Fruit fly (Drosophila melanogaster) whole organism, embryonic: Measurements from ENCODE around the gene barc.

Source experiments
- BtbVII ChIP-seq: fragments of 200-800 bp; sonication (Bioruptor generic); optimal IDR thresholded peaks from 3 replicates; lab custom pipeline; 2017; ENCODE audit warnings: missing biosample characterization, mild to moderate bottlenecking, missing genetic modification characterization
- CG10274 ChIP-seq: fragments of 200-800 bp; sonication (Bioruptor generic); optimal IDR thresholded peaks from 3 replicates; lab custom pipeline; 2017; ENCODE audit warnings: missing biosample characterization, mild to moderate bottlenecking, missing genetic modification characterization
- CG10366 ChIP-seq: fragments of 200-800 bp; sonication (Bioruptor generic); IDR thresholded peaks from 2 replicates; pipeline ENCODE4 v1.3.6; 2022; ENCODE audit warnings: missing biosample characterization, missing genetic modification characterization
- CG10654 ChIP-seq: fragments of 200-800 bp; sonication (Bioruptor generic); optimal IDR thresholded peaks from 2 replicates; lab custom pipeline; 2016; ENCODE audit warnings: missing biosample characterization, missing genetic modification characterization
- CG12236 ChIP-seq: fragments of 200-800 bp; sonication (Bioruptor generic); optimal IDR thresholded peaks from 2 replicates; lab custom pipeline; 2016; ENCODE audit warnings: missing biosample characterization, missing genetic modification characterization
- CG13775 ChIP-seq: fragments of 200-800 bp; sonication (Bioruptor generic); optimal IDR thresholded peaks from 3 replicates; lab custom pipeline; 2017; ENCODE audit warnings: missing biosample characterization, mild to moderate bottlenecking, missing genetic modification characterization
- CG14441 ChIP-seq: fragments of 200-800 bp; sonication (Bioruptor generic); IDR thresholded peaks from 2 replicates; pipeline ENCODE4 v1.3.6; 2022; ENCODE audit warnings: missing biosample characterization, missing genetic modification characterization
- CG17829 ChIP-seq: fragments of 200-800 bp; optimal IDR thresholded peaks from 2 replicates; lab custom pipeline; 2019; ENCODE audit warnings: missing biosample characterization, mild to moderate bottlenecking, missing genetic modification characterization, moderate library complexity
- CG2116 ChIP-seq: fragments of 200-800 bp; sonication (Bioruptor generic); optimal IDR thresholded peaks from 3 replicates; lab custom pipeline; 2018; ENCODE audit warnings: missing biosample characterization, mild to moderate bottlenecking, missing genetic modification characterization
- CG30431 ChIP-seq: fragments of 200-800 bp; sonication (Bioruptor generic); optimal IDR thresholded peaks from 2 replicates; lab custom pipeline; 2017; ENCODE audit warnings: missing biosample characterization, missing genetic modification characterization
- CG3163 ChIP-seq: fragments of 200-800 bp; sonication (Bioruptor generic); optimal IDR thresholded peaks from 3 replicates; lab custom pipeline; 2016; ENCODE audit warnings: missing biosample characterization, missing genetic modification characterization
- CG42726 ChIP-seq: fragments of 200-800 bp; sonication (Bioruptor generic); IDR thresholded peaks from 2 replicates; pipeline ENCODE4 v1.3.6; 2022; ENCODE audit warnings: missing biosample characterization, missing genetic modification characterization; ENCODE audit not compliant: partially characterized antibody
- CG5180 ChIP-seq: fragments of 200-800 bp; sonication (Bioruptor generic); optimal IDR thresholded peaks from 3 replicates; lab custom pipeline; 2017; ENCODE audit warnings: missing biosample characterization, missing genetic modification characterization, mild to moderate bottlenecking, moderate library complexity, missing genetic modification reagents
- CG6254 ChIP-seq: fragments of 200-800 bp; sonication (Bioruptor generic); optimal IDR thresholded peaks from 3 replicates; lab custom pipeline; 2017; ENCODE audit warnings: mild to moderate bottlenecking, missing biosample characterization, missing genetic modification reagents, missing genetic modification characterization
- CG6272 ChIP-seq: fragments of 200-800 bp; sonication (Bioruptor generic); IDR thresholded peaks from 2 replicates; pipeline ENCODE4 v1.3.6; 2022; ENCODE audit warnings: missing biosample characterization, missing genetic modification characterization
- CG6683 ChIP-seq: fragments of 200-800 bp; sonication (Bioruptor generic); optimal IDR thresholded peaks from 2 replicates; lab custom pipeline; 2017; ENCODE audit warnings: missing biosample characterization, mild to moderate bottlenecking, missing genetic modification characterization, missing genetic modification reagents
- CG7963 ChIP-seq: fragments of 200-800 bp; sonication (Bioruptor generic); IDR thresholded peaks from 3 replicates; pipeline ENCODE4 v1.3.6; 2022; ENCODE audit warnings: missing biosample characterization, missing genetic modification characterization; ENCODE audit not compliant: partially characterized antibody
- CG9215 ChIP-seq: fragments of 200-800 bp; sonication (Bioruptor generic); IDR thresholded peaks from 2 replicates; pipeline ENCODE4 v1.3.6; 2022; ENCODE audit warnings: missing biosample characterization, missing genetic modification characterization
- CG9609 ChIP-seq: fragments of 200-800 bp; sonication (Bioruptor generic); optimal IDR thresholded peaks from 3 replicates; lab custom pipeline; 2016; ENCODE audit warnings: missing biosample characterization, missing genetic modification characterization
- CG9817 ChIP-seq: fragments of 200-800 bp; sonication (Bioruptor generic); optimal IDR thresholded peaks from 2 replicates; lab custom pipeline; 2018; ENCODE audit warnings: missing biosample characterization, mild to moderate bottlenecking, missing genetic modification characterization, moderate library complexity
- GATAe ChIP-seq: fragments of 200-800 bp; sonication (Bioruptor generic); conservative IDR thresholded peaks from 2 replicates; pipeline ENCODE4 v1.3.6; 2022; ENCODE audit warnings: missing biosample characterization, missing genetic modification characterization
- HLH4C ChIP-seq: fragments of 200-800 bp; sonication (Bioruptor generic); IDR thresholded peaks from 3 replicates; pipeline ENCODE4 v1.3.6; 2022; ENCODE audit warnings: missing biosample characterization, missing genetic modification characterization; ENCODE audit not compliant: partially characterized antibody
- Hr51 ChIP-seq, 2 experiments: fragments of 200-800 bp; sonication (Bioruptor generic); optimal IDR thresholded peaks; 2 replicates in 1 of 2; 3 replicates in 1 of 2; lab custom pipeline; 2016 to 2018; ENCODE audit warnings: missing biosample characterization in 2 of 2, missing genetic modification characterization in 2 of 2, mild to moderate bottlenecking in 1 of 2, moderate library complexity in 1 of 2
- Hr78 ChIP-seq, 2 experiments: fragments of 200-800 bp in 1 of 2; fragments of >200 bp in 1 of 2; sonication (Bioruptor generic) in 1 of 2; optimal IDR thresholded peaks; 2 replicates each; lab custom pipeline; 2017 to 2019; ENCODE audit warnings: missing biosample characterization in 2 of 2, missing genetic modification characterization in 2 of 2, mild to moderate bottlenecking in 1 of 2, moderate library complexity in 1 of 2
- Mad ChIP-seq: fragments of 200-800 bp; sonication (Bioruptor generic); optimal IDR thresholded peaks from 2 replicates; lab custom pipeline; 2016; ENCODE audit warnings: missing biosample characterization, missing genetic modification characterization
- NC2β ChIP-seq: fragments of 200-800 bp; sonication (Bioruptor generic); optimal IDR thresholded peaks from 2 replicates; lab custom pipeline; 2016; ENCODE audit warnings: missing biosample characterization, missing genetic modification characterization
- Nf-YC ChIP-seq: fragments of 200-800 bp; optimal IDR thresholded peaks from 3 replicates; lab custom pipeline; 2019; ENCODE audit warnings: missing biosample characterization, mild to moderate bottlenecking, missing genetic modification characterization, moderate library complexity
- Sry-β ChIP-seq: fragments of 200-800 bp; sonication (Bioruptor generic); optimal IDR thresholded peaks from 2 replicates; lab custom pipeline; 2018; ENCODE audit warnings: missing biosample characterization, mild to moderate bottlenecking, missing genetic modification characterization, moderate library complexity
- bcd ChIP-seq: fragments of 200-800 bp; sonication (Bioruptor generic); optimal IDR thresholded peaks from 2 replicates; lab custom pipeline; 2017; ENCODE audit warnings: missing biosample characterization, mild to moderate bottlenecking, missing genetic modification characterization
- bsh ChIP-seq, 2 experiments: fragments of 200-800 bp; sonication (Bioruptor generic); optimal IDR thresholded peaks; 2 replicates each; lab custom pipeline; 2017 to 2018; ENCODE audit warnings: mild to moderate bottlenecking in 2 of 2, missing biosample characterization in 2 of 2, missing genetic modification characterization in 2 of 2, moderate library complexity in 1 of 2
- btn ChIP-seq: fragments of 200-800 bp; sonication (Bioruptor generic); optimal IDR thresholded peaks from 2 replicates; lab custom pipeline; 2016; ENCODE audit warnings: missing biosample characterization, missing genetic modification characterization
- chif ChIP-seq, 2 experiments: fragments of 200-800 bp; sonication (Bioruptor generic); optimal IDR thresholded peaks; 3 replicates each; lab custom pipeline; 2016; ENCODE audit warnings: missing biosample characterization in 2 of 2, missing genetic modification characterization in 2 of 2
- croc ChIP-seq: fragments of 200-800 bp; sonication (Bioruptor generic); conservative IDR thresholded peaks from 3 replicates; pipeline ENCODE4 v1.3.6; 2022; ENCODE audit warnings: missing biosample characterization, missing genetic modification characterization
- crp ChIP-seq, 2 experiments: fragments of 200-800 bp; sonication (Bioruptor generic); optimal IDR thresholded peaks; 2 replicates in 1 of 2; 3 replicates in 1 of 2; lab custom pipeline; 2017; ENCODE audit warnings: missing biosample characterization in 2 of 2, missing genetic modification characterization in 2 of 2, mild to moderate bottlenecking in 1 of 2, moderate library complexity in 1 of 2
- dysf ChIP-seq: fragments of 200-800 bp; sonication (Bioruptor generic); IDR thresholded peaks from 3 replicates; pipeline ENCODE4 v1.3.6; 2022; ENCODE audit warnings: missing biosample characterization, missing genetic modification characterization
- ewg ChIP-seq: fragments of 200-800 bp; sonication (Bioruptor generic); optimal IDR thresholded peaks from 3 replicates; lab custom pipeline; 2017; ENCODE audit warnings: mild to moderate bottlenecking, missing biosample characterization, missing genetic modification reagents, missing genetic modification characterization
- gce ChIP-seq: fragments of 200-800 bp; sonication (Bioruptor generic); IDR thresholded peaks from 3 replicates; pipeline ENCODE4 v1.3.6; 2022; ENCODE audit warnings: missing biosample characterization, missing genetic modification characterization
- her ChIP-seq: fragments of 200-800 bp; sonication (Bioruptor generic); optimal IDR thresholded peaks from 2 replicates; lab custom pipeline; 2016; ENCODE audit warnings: missing biosample characterization, missing genetic modification characterization
- hkb ChIP-seq, 2 experiments: fragments of 200-800 bp in 1 of 2; fragments of >200 bp in 1 of 2; sonication (Bioruptor generic) in 1 of 2; IDR thresholded peaks in 1 of 2; optimal IDR thresholded peaks in 1 of 2; 2 replicates each; pipeline versions ENCODE4 v1.3.6 to Lab custom; 2017 to 2022; ENCODE audit warnings: missing biosample characterization in 1 of 2, missing genetic modification characterization in 1 of 2
- kay ChIP-seq: fragments of 200-800 bp; sonication (Bioruptor generic); optimal IDR thresholded peaks from 2 replicates; lab custom pipeline; 2016; ENCODE audit warnings: missing biosample characterization, missing genetic modification characterization
- kni ChIP-seq: fragments of 200-800 bp; sonication (Bioruptor generic); optimal IDR thresholded peaks from 3 replicates; lab custom pipeline; 2017; ENCODE audit warnings: mild to moderate bottlenecking, missing biosample characterization, missing genetic modification reagents, missing genetic modification characterization
- lmd ChIP-seq: fragments of 200-800 bp; sonication (Bioruptor generic); IDR thresholded peaks from 2 replicates; pipeline ENCODE4 v1.3.6; 2022; ENCODE audit warnings: missing biosample characterization, missing genetic modification characterization
- org-1 ChIP-seq: fragments of 200-800 bp; sonication (Bioruptor generic); optimal IDR thresholded peaks from 2 replicates; lab custom pipeline; 2017; ENCODE audit warnings: missing biosample characterization, missing genetic modification characterization
- pan ChIP-seq, 4 experiments: fragments of >200 bp in 3 of 4; fragments of 200-800 bp in 1 of 4; sonication (Bioruptor generic) in 1 of 4; optimal IDR thresholded peaks in 3 of 4; IDR thresholded peaks in 1 of 4; 2 replicates each; pipeline versions ENCODE4 v1.3.6 to Lab custom; 2017 to 2022; ENCODE audit warnings: missing biosample characterization in 2 of 4, missing genetic modification characterization in 2 of 4, mixed read lengths in 1 of 4
- salm ChIP-seq: fragments of 200-800 bp; sonication (Bioruptor generic); optimal IDR thresholded peaks from 2 replicates; lab custom pipeline; 2018; ENCODE audit warnings: missing biosample characterization, mild to moderate bottlenecking, missing genetic modification characterization
- scrt ChIP-seq: fragments of 200-800 bp; sonication (Bioruptor generic); optimal IDR thresholded peaks from 2 replicates; lab custom pipeline; 2018; ENCODE audit warnings: missing biosample characterization, mild to moderate bottlenecking, missing genetic modification characterization, moderate library complexity
- stwl ChIP-seq: fragments of 200-800 bp; sonication (Bioruptor generic); optimal IDR thresholded peaks from 3 replicates; lab custom pipeline; 2018; ENCODE audit warnings: missing biosample characterization, mild to moderate bottlenecking, missing genetic modification characterization, moderate library complexity
- tgo ChIP-seq: fragments of 200-800 bp; sonication (Bioruptor generic); IDR thresholded peaks from 3 replicates; pipeline ENCODE4 v1.3.6; 2022; ENCODE audit warnings: missing biosample characterization, missing genetic modification characterization
- zfh1 ChIP-seq: fragments of 200-800 bp; sonication (Bioruptor generic); IDR thresholded peaks from 3 replicates; pipeline ENCODE4 v1.3.6; 2022; ENCODE audit warnings: missing biosample characterization, missing genetic modification characterization

The barc gene

dm6 chr3L:21445704-21446103, 12.8 kb upstream of the barc start, which contains the start of gene Syx7 (continued):
- TF ChIP-seq kni (GFP tag; lab: Kevin White, UChicago): no peak
- TF ChIP-seq CG5180 (GFP tag; lab: Kevin White, UChicago): no peak
- TF ChIP-seq CG3163 (GFP tag; lab: Kevin White, UChicago): peak; percentile 6
- TF ChIP-seq CG7963 (GFP tag; lab: Robert Waterston, UW): 0 out of 3 replicates have a peak, but pooled peaks have one; percentile 34
- no peak for TF ChIP-seq CG6272
- TF ChIP-seq Nf-YC (tag; lab: Kevin White, UChicago): no peak
- no peak for TF ChIP-seq gce (GFP tag; lab: Robert Waterston, UW)
- TF ChIP-seq hkb (optimal IDR thresholded peaks at IDR 0.05; lab: Kevin White, UChicago): no peak
- no peak for TF ChIP-seq hkb (GFP tag; IDR thresholded peaks at IDR 0.05; lab: Robert Waterston, UW)
- TF ChIP-seq stwl (tag; lab: Kevin White, UChicago): peak; percentile 83
- no peak for TF ChIP-seq CG10366 (GFP tag; lab: Robert Waterston, UW)
- no peak for TF ChIP-seq crp (GFP tag; optimal IDR thresholded peaks at IDR 0.05; lab: Kevin White, UChicago)
- TF ChIP-seq CG9609 (GFP tag; lab: Kevin White, UChicago): peak; percentile 38
- no peak for TF ChIP-seq GATAe (GFP tag; lab: Robert Waterston, UW)
- TF ChIP-seq Sry-β: peak; percentile 80
- TF ChIP-seq CG42726 (GFP tag; lab: Robert Waterston, UW): peak; percentile 59; the same call in 1 of the 2 replicates
- no peak for TF ChIP-seq scrt (GFP tag; lab: Kevin White, UChicago)
- TF ChIP-seq dysf (GFP tag; lab: Robert Waterston, UW): no peak
- TF ChIP-seq Mad (GFP tag; lab: Kevin White, UChicago): peak; percentile 19
- TF ChIP-seq bsh (GFP tag; optimal IDR thresholded peaks at IDR 0.05; lab: Kevin White, UChicago): no peak
- TF ChIP-seq NC2β (GFP tag; lab: Kevin White, UChicago): peak; percentile 48
- no peak; the same call in 1 of the 3 replicates for TF ChIP-seq HLH4C (GFP tag; lab: Robert Waterston, UW)
- no peak for TF ChIP-seq zfh1 (GFP tag; lab: Robert Waterston, UW)
- no peak for TF ChIP-seq CG10274 (GFP tag; lab: Kevin White, UChicago)
- TF ChIP-seq chif (GFP tag; optimal IDR thresholded peaks at IDR 0.05; lab: Kevin White, UChicago): no peak
- no peak for TF ChIP-seq CG30431 (GFP tag; lab: Kevin White, UChicago)
- TF ChIP-seq org-1: no peak
- TF ChIP-seq pan (optimal IDR thresholded peaks at IDR 0.05; lab: Kevin White, UChicago): no peak
- TF ChIP-seq pan (GFP tag; optimal IDR thresholded peaks at IDR 0.05 in 1 of 2, IDR thresholded peaks at IDR 0.05 in 1 of 2): peak in 1 of 2 experiments; percentile 16
- no peak for TF ChIP-seq Hr78 (GFP tag; optimal IDR thresholded peaks at IDR 0.05; lab: Kevin White, UChicago)
- TF ChIP-seq btn (GFP tag; lab: Kevin White, UChicago): no peak
- no peak for TF ChIP-seq CG6683 (GFP tag; lab: Kevin White, UChicago)
- no peak for TF ChIP-seq lmd (GFP tag; lab: Robert Waterston, UW)
- TF ChIP-seq CG9215 (GFP tag; lab: Robert Waterston, UW): no peak
- peak; percentile 60 for TF ChIP-seq her (GFP tag; lab: Kevin White, UChicago)
- TF ChIP-seq CG12236 (GFP tag; lab: Kevin White, UChicago): no peak
- no peak for TF ChIP-seq CG9817
- TF ChIP-seq BtbVII: no peak
- no peak for TF ChIP-seq croc
- no peak for TF ChIP-seq CG14441
- TF ChIP-seq CG10654 (GFP tag; lab: Kevin White, UChicago): no peak
- TF ChIP-seq salm: no peak
- no peak for TF ChIP-seq bcd (GFP tag; lab: Kevin White, UChicago)
- TF ChIP-seq CG2116 (GFP tag; lab: Kevin White, UChicago): peak; percentile 75
- no peak for TF ChIP-seq ewg (GFP tag; lab: Kevin White, UChicago)
- peak; percentile 40 for TF ChIP-seq CG17829
- no peak for TF ChIP-seq CG6254 (GFP tag; lab: Kevin White, UChicago)
- TF ChIP-seq Hr51 (GFP tag; optimal IDR thresholded peaks at IDR 0.05; lab: Kevin White, UChicago): no peak
- no peak for TF ChIP-seq tgo (GFP tag; lab: Robert Waterston, UW)
- no peak for TF ChIP-seq CG13775 (GFP tag; lab: Kevin White, UChicago)
- no peak for TF ChIP-seq kay
